Worm (Caenorhabditis elegans): Measurements from ENCODE around the gene map-1.

- no peak for TF ChIP-seq ama-1 (optimal IDR thresholded peaks at IDR 0.05)
- no peak for TF ChIP-seq hmbx-1 (tag; optimal IDR thresholded peaks at IDR 0.05)
- TF ChIP-seq ceh-13 (GFP tag; optimal IDR thresholded peaks at IDR 0.05): no peak
- no peak for TF ChIP-seq ets-7 (tag; optimal IDR thresholded peaks at IDR 0.05)
- no peak for TF ChIP-seq pes-1 (GFP tag; IDR thresholded peaks at IDR 0.05)
- TF ChIP-seq F13C5.2 (tag; optimal IDR thresholded peaks at IDR 0.05): no peak
- TF ChIP-seq hnd-1 (tag; optimal IDR thresholded peaks at IDR 0.05): no peak
These were observed 40.1 kb downstream of the map-1 start for ce11 chrIV:3646338-3647154.
